Fruit fly (Drosophila melanogaster): ENCODE measurements around the gene SLIRP1.
A peak's percentile ranks its signal among the peaks of the same experiment; 100 is the strongest.

Gene SLIRP1

dm6 chrX:21345036-21345500 is 26.0 kb upstream of the SLIRP1 start, which contains the start of gene dod (continued):
- TF ChIP-seq vnd (GFP tag; IDR thresholded peaks at IDR 0.05; ENCODE audit: partially characterized antibody) (peak; percentile 54; the same call in 2 of the 3 replicates), Poxn (GFP tag; IDR thresholded peaks at IDR 0.05) (no peak), CG4707 (GFP tag; optimal IDR thresholded peaks at IDR 0.05) (peak; percentile 2), Stat92E (GFP tag; optimal IDR thresholded peaks at IDR 0.05) (peak in 1 of 3 experiments; percentile 13), CG17802 (tag; optimal IDR thresholded peaks at IDR 0.05) (no peak), ac (GFP tag; optimal IDR thresholded peaks at IDR 0.05) (no peak), CG10366 (GFP tag; IDR thresholded peaks at IDR 0.05) (peak; percentile 17; the same call in 1 of the 2 replicates), CG18011 (GFP tag; optimal IDR thresholded peaks at IDR 0.05) (peak; percentile 10), fd3F (GFP tag; optimal IDR thresholded peaks at IDR 0.05) (no peak), Spps (tag; optimal IDR thresholded peaks at IDR 0.05) (no peak), Ravus (GFP tag; IDR thresholded peaks at IDR 0.05) (no peak), CG9215 (GFP tag; IDR thresholded peaks at IDR 0.05) (peak; percentile 30; the same call in 1 of the 2 replicates), dimm (GFP tag; IDR thresholded peaks at IDR 0.05) (no peak), CG10979 (tag; optimal IDR thresholded peaks at IDR 0.05) (peak; percentile 11), Dref (GFP tag; IDR thresholded peaks at IDR 0.05) (peak; percentile 97), CG8089 (GFP tag; optimal IDR thresholded peaks at IDR 0.05) (peak; percentile 10), Dad (GFP tag; optimal IDR thresholded peaks at IDR 0.05) (peak; percentile 55), CG11247 (GFP tag; IDR thresholded peaks at IDR 0.05) (0 out of 2 replicates have a peak, but pooled peaks have one; percentile 30), sima (GFP tag; optimal IDR thresholded peaks at IDR 0.05) (no peak), CG8388 (GFP tag; optimal IDR thresholded peaks at IDR 0.05) (peak; percentile 20), bab2 (GFP tag; optimal IDR thresholded peaks at IDR 0.05) (peak; percentile 57), lab (GFP tag; optimal IDR thresholded peaks at IDR 0.05) (no peak), CkIIα-i1 (GFP tag; IDR thresholded peaks at IDR 0.05) (no peak), CG12236 (GFP tag; optimal IDR thresholded peaks at IDR 0.05) (no peak), CG12659 (GFP tag; optimal IDR thresholded peaks at IDR 0.05) (peak; percentile 83), CG7745 (tag; optimal IDR thresholded peaks at IDR 0.05) (no peak), pita (GFP tag; optimal IDR thresholded peaks at IDR 0.05) (peak; percentile 88), YL-1 (GFP tag; optimal IDR thresholded peaks at IDR 0.05) (peak; percentile 82), Dfd (GFP tag; optimal IDR thresholded peaks at IDR 0.05) (no peak), chif (GFP tag; optimal IDR thresholded peaks at IDR 0.05) (peak; percentile 29 to 32), Dek (tag; optimal IDR thresholded peaks at IDR 0.05) (peak; percentile 43), Drgx (GFP tag; IDR thresholded peaks at IDR 0.05) (peak; percentile 60), CG1233 (GFP tag; optimal IDR thresholded peaks at IDR 0.05) (no peak), scrt (GFP tag; optimal IDR thresholded peaks at IDR 0.05) (no peak), Ada2b (GFP tag; IDR thresholded peaks at IDR 0.05) (no peak; the same call in 1 of the 2 replicates), onecut (GFP tag; IDR thresholded peaks at IDR 0.05) (peak; percentile 87), Hey (tag; optimal IDR thresholded peaks at IDR 0.05) (no peak), tgo (GFP tag; IDR thresholded peaks at IDR 0.05) (no peak; the same call in 2 of the 3 replicates), CG11560 (tag; IDR thresholded peaks at IDR 0.05) (peak; percentile 45; the same call in 2 of the 3 replicates), Xbp1 (GFP tag; optimal IDR thresholded peaks at IDR 0.05) (peak; percentile 60), gce (GFP tag; IDR thresholded peaks at IDR 0.05) (peak; percentile 26; the same call in 1 of the 3 replicates), pfk (GFP tag; optimal IDR thresholded peaks at IDR 0.05) (no peak), CG7839 (tag; optimal IDR thresholded peaks at IDR 0.05) (no peak), kay (GFP tag; optimal IDR thresholded peaks at IDR 0.05) (peak; percentile 1), CG7372 (GFP tag; IDR thresholded peaks at IDR 0.05) (no peak), CG9609 (GFP tag; optimal IDR thresholded peaks at IDR 0.05) (peak; percentile 35), Trl (optimal IDR thresholded peaks at IDR 0.05) (no peak), Trl (GFP tag; optimal IDR thresholded peaks at IDR 0.05) (peak; percentile 21), gcm2 (GFP tag; optimal IDR thresholded peaks at IDR 0.05) (no peak), CG30431 (GFP tag; optimal IDR thresholded peaks at IDR 0.05) (no peak), CG13775 (GFP tag; optimal IDR thresholded peaks at IDR 0.05) (peak; percentile 42)

Measured in whole organism, embryonic.